Worm (Caenorhabditis elegans) whole organism, L3 larva: ENCODE data around the gene chil-10.

ENCODE experiments used
- ceh-9 ChIP-seq: sonication (generic microtip); optimal IDR thresholded peaks from 2 replicates; lab custom pipeline; 2018; ENCODE audit warnings: missing biosample characterization, missing genetic modification characterization
- egl-27 ChIP-seq: sonication (generic microtip); optimal IDR thresholded peaks from 4 replicates; lab custom pipeline; 2017; ENCODE audit warnings: missing biosample characterization, missing genetic modification reagents, missing genetic modification characterization
- mdl-1 ChIP-seq: fragments of 150-350 bp; optimal IDR thresholded peaks from 2 replicates; lab custom pipeline; 2014; ENCODE audit warnings: missing biosample characterization, missing genetic modification characterization
- nhr-25 ChIP-seq: sonication (generic microtip); optimal IDR thresholded peaks from 2 replicates; lab custom pipeline; 2017; ENCODE audit warnings: missing biosample characterization, missing genetic modification characterization
- snpc-4 ChIP-seq: fragments of 150-350 bp; optimal IDR thresholded peaks from 2 replicates; lab custom pipeline; 2014; ENCODE audit warnings: missing biosample characterization, missing genetic modification characterization
- unc-62 ChIP-seq: fragments of 150-350 bp; sonication (generic microtip); optimal IDR thresholded peaks from 4 replicates; lab custom pipeline; 2014; ENCODE audit warnings: missing biosample characterization, missing genetic modification reagents, missing genetic modification characterization
- ztf-11 ChIP-seq: fragments of 150-350 bp; optimal IDR thresholded peaks from 2 replicates; lab custom pipeline; 2014; ENCODE audit warnings: missing biosample characterization, missing genetic modification characterization

ce11 chrX:949466-949865 lies 8.2 kb upstream of the chil-10 start:
- TF ChIP-seq ceh-9 (tag; lab: Kevin White, UChicago) (no peak), unc-62 (GFP tag; lab: Kevin White, UChicago) (peak; percentile 82), snpc-4 (tag; lab: Kevin White, UChicago) (peak; percentile 85), egl-27 (tag; lab: Kevin White, UChicago) (peak; percentile 76), ztf-11 (tag; lab: Kevin White, UChicago) (peak; percentile 39), mdl-1 (tag; lab: Kevin White, UChicago) (peak; percentile 60), nhr-25 (tag; lab: Kevin White, UChicago) (peak; percentile 81)
